Worm (Caenorhabditis elegans) whole organism, mixed stage, embryonic: Measurements from ENCODE around the gene F46F5.14.
"Not testable (repeated sequence)": the region's sequence is repeated elsewhere in the genome, so short reads cannot be mapped to it uniquely, and the experiment has no call there.

ENCODE experiments used
- blmp-1 ChIP-seq: fragments of 150-350 bp; optimal IDR thresholded peaks from 2 replicates; lab custom pipeline; 2014; ENCODE audit warnings: missing biosample characterization, missing genetic modification characterization
- ces-1 ChIP-seq: fragments of 150-350 bp; optimal IDR thresholded peaks from 2 replicates; lab custom pipeline; 2014; ENCODE audit warnings: missing biosample characterization, missing genetic modification reagents, missing genetic modification characterization
- cnd-1 ChIP-seq: fragments of 200-800 bp; sonication (Bioruptor generic); optimal IDR thresholded peaks from 2 replicates; lab custom pipeline; 2018; ENCODE audit warnings: mild to moderate bottlenecking, missing genetic modification characterization, missing compliant biosample characterization
- drap-1 ChIP-seq: fragments of 200-800 bp; sonication (Bioruptor generic); optimal IDR thresholded peaks from 3 replicates; lab custom pipeline; 2018; ENCODE audit warnings: mild to moderate bottlenecking, missing genetic modification characterization, missing compliant biosample characterization
- elt-1 ChIP-seq: sonication (generic microtip); optimal IDR thresholded peaks from 2 replicates; lab custom pipeline; 2017; ENCODE audit warnings: missing genetic modification characterization, mild to moderate bottlenecking, missing compliant biosample characterization, antibody characterized with exemption, moderate library complexity, borderline replicate concordance; ENCODE audit not compliant: insufficient read depth
- flh-1 ChIP-seq: fragments of 200-800 bp; sonication (Bioruptor generic); optimal IDR thresholded peaks from 2 replicates; lab custom pipeline; 2018; ENCODE audit warnings: mild to moderate bottlenecking, missing genetic modification characterization, moderate library complexity, missing compliant biosample characterization
- lin-13 ChIP-seq: fragments of 150-350 bp; optimal IDR thresholded peaks from 2 replicates; lab custom pipeline; 2014; ENCODE audit warnings: missing biosample characterization, missing genetic modification characterization
- mep-1 ChIP-seq: fragments of 150-350 bp; optimal IDR thresholded peaks from 2 replicates; lab custom pipeline; 2017; ENCODE audit warnings: missing biosample characterization, missing genetic modification reagents, missing genetic modification characterization, inconsistent platforms
- nhr-12 ChIP-seq: fragments of 150-350 bp; optimal IDR thresholded peaks from 2 replicates; lab custom pipeline; 2014; ENCODE audit warnings: missing biosample characterization, missing genetic modification characterization
- nhr-28 ChIP-seq: fragments of 150-350 bp; optimal IDR thresholded peaks from 2 replicates; lab custom pipeline; 2014; ENCODE audit warnings: missing biosample characterization, missing genetic modification characterization
- nhr-76 ChIP-seq: sonication (generic microtip); optimal IDR thresholded peaks from 2 replicates; lab custom pipeline; 2017; ENCODE audit warnings: missing biosample characterization, missing genetic modification characterization
- pha-4 ChIP-seq: fragments of 150-350 bp; optimal IDR thresholded peaks from 2 replicates; lab custom pipeline; 2018; ENCODE audit warnings: missing biosample characterization, missing genetic modification reagents, missing genetic modification characterization
- unc-62 ChIP-seq: fragments of 150-350 bp; optimal IDR thresholded peaks from 2 replicates; lab custom pipeline; 2014; ENCODE audit warnings: missing biosample characterization, missing genetic modification reagents, missing genetic modification characterization
- zip-8 ChIP-seq: fragments of 150-350 bp; optimal IDR thresholded peaks from 2 replicates; lab custom pipeline; 2014; ENCODE audit warnings: missing biosample characterization, missing genetic modification characterization

DNA sequence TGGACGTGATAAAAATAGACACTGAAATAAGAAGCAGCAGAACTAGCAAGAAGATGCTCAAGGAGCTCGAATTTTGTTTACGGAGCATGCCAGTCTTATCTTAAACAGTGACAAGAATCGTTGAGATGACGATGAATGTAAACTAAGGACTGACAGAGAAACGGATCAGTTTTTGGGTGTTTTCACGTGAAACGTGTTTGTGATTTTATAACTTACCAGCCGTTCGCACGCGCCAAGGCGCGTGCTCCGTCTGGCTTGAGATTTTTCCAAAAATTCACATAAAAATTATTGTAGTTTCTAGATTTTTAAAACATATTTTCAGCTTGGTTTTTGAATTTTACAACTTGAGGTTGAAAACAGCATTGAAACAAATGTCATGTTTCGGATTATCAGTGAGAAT is 50.8 kb downstream of the F46F5.14 start, which contains the start of gene F28A10.5:
- TF ChIP-seq unc-62 (GFP tag; lab: Kevin White, UChicago); lin-13 (tag; lab: Kevin White, UChicago); cnd-1 (tag; lab: Kevin White, UChicago); nhr-12 (tag; lab: Kevin White, UChicago); drap-1 (GFP tag; lab: Kevin White, UChicago); ces-1 (GFP tag; lab: Kevin White, UChicago); elt-1 (tag; lab: Kevin White, UChicago); pha-4 (tag; lab: Kevin White, UChicago); nhr-28 (tag; lab: Kevin White, UChicago); flh-1; mep-1 (tag; lab: Kevin White, UChicago); blmp-1 (tag; lab: Kevin White, UChicago); zip-8 (tag; lab: Kevin White, UChicago); nhr-76 (tag; lab: Kevin White, UChicago): not testable (repeated sequence)
